Worm (Caenorhabditis elegans) whole organism, L1 larva: Measurements from ENCODE around the gene nlp-20.

Source experiments
- fkh-8 ChIP-seq: sonication (generic microtip); optimal IDR thresholded peaks from 2 replicates; lab custom pipeline; 2016; ENCODE audit warnings: mild to moderate bottlenecking, missing genetic modification characterization, missing compliant biosample characterization
- mep-1 ChIP-seq: fragments of 150-350 bp; optimal IDR thresholded peaks from 2 replicates; lab custom pipeline; 2014; ENCODE audit warnings: missing biosample characterization, missing genetic modification characterization
- nhr-28 ChIP-seq: fragments of 150-350 bp; optimal IDR thresholded peaks from 2 replicates; lab custom pipeline; 2014; ENCODE audit warnings: missing biosample characterization, missing genetic modification characterization
- skn-1 ChIP-seq: fragments of 150-350 bp; optimal IDR thresholded peaks from 2 replicates; lab custom pipeline; 2014; ENCODE audit warnings: missing biosample characterization, missing genetic modification characterization
- vab-15 ChIP-seq: sonication (generic microtip); optimal IDR thresholded peaks from 2 replicates; lab custom pipeline; 2017; ENCODE audit warnings: missing genotype, mild to moderate bottlenecking, missing genetic modification characterization, missing compliant biosample characterization

ce11 chrIV:7608111-7608510, 34.8 kb downstream of the nlp-20 start:
- TF ChIP-seq nhr-28 (tag; lab: Kevin White, UChicago) (no peak), mep-1 (no peak), skn-1 (tag; lab: Kevin White, UChicago) (no peak), vab-15 (tag; lab: Kevin White, UChicago) (no peak), fkh-8 (tag; lab: Kevin White, UChicago) (no peak)
